Worm (Caenorhabditis elegans) whole organism, L3 larva: ENCODE data around the gene sqd-1.
"Not testable (repeated sequence)": the region's sequence is repeated elsewhere in the genome, so short reads cannot be mapped to it uniquely, and the experiment has no call there.

ENCODE experiments used
- R02D3.7 ChIP-seq: fragments of 150-350 bp; optimal IDR thresholded peaks from 2 replicates; lab custom pipeline; 2014; ENCODE audit warnings: missing biosample characterization, missing genetic modification characterization
- ZK546.5 ChIP-seq: sonication (generic microtip); optimal IDR thresholded peaks from 2 replicates; lab custom pipeline; 2017; ENCODE audit warnings: missing biosample characterization, missing genetic modification characterization
- aly-2 ChIP-seq: fragments of 150-350 bp; optimal IDR thresholded peaks from 2 replicates; lab custom pipeline; 2014; ENCODE audit warnings: missing biosample characterization, missing genetic modification characterization
- ceh-16 ChIP-seq: sonication (generic microtip); optimal IDR thresholded peaks from 2 replicates; lab custom pipeline; 2017; ENCODE audit warnings: missing biosample characterization, missing genetic modification characterization
- ceh-28 ChIP-seq: fragments of 150-350 bp; optimal IDR thresholded peaks from 2 replicates; lab custom pipeline; 2014; ENCODE audit warnings: missing biosample characterization, missing genetic modification reagents, missing genetic modification characterization
- ceh-82 ChIP-seq: fragments of 150-350 bp; optimal IDR thresholded peaks from 2 replicates; lab custom pipeline; 2014; ENCODE audit warnings: missing biosample characterization, missing genetic modification characterization
- ceh-9 ChIP-seq: sonication (generic microtip); optimal IDR thresholded peaks from 2 replicates; lab custom pipeline; 2018; ENCODE audit warnings: missing biosample characterization, missing genetic modification characterization
- daf-12 ChIP-seq: fragments of 150-350 bp; optimal IDR thresholded peaks from 2 replicates; lab custom pipeline; 2014; ENCODE audit warnings: missing biosample characterization, missing genetic modification reagents, missing genetic modification characterization
- egl-27 ChIP-seq: sonication (generic microtip); optimal IDR thresholded peaks from 4 replicates; lab custom pipeline; 2017; ENCODE audit warnings: missing biosample characterization, missing genetic modification reagents, missing genetic modification characterization
- egl-5 ChIP-seq: fragments of 150-350 bp; optimal IDR thresholded peaks from 2 replicates; lab custom pipeline; 2017; ENCODE audit warnings: missing biosample characterization, missing genetic modification reagents, missing genetic modification characterization, inconsistent platforms
- elt-1 ChIP-seq: fragments of 150-350 bp; optimal IDR thresholded peaks from 2 replicates; lab custom pipeline; 2014; ENCODE audit warnings: missing biosample characterization, missing genetic modification characterization
- elt-2 ChIP-seq: sonication (generic microtip); optimal IDR thresholded peaks from 2 replicates; lab custom pipeline; 2016; ENCODE audit warnings: missing genetic modification reagents, mild to moderate bottlenecking, missing genetic modification characterization, missing compliant biosample characterization
- fkh-10 ChIP-seq: sonication (generic microtip); optimal IDR thresholded peaks from 2 replicates; lab custom pipeline; 2017; ENCODE audit warnings: missing biosample characterization, missing genetic modification reagents, missing genetic modification characterization
- fkh-2 ChIP-seq: fragments of 150-350 bp; optimal IDR thresholded peaks from 2 replicates; lab custom pipeline; 2014; ENCODE audit warnings: missing biosample characterization, missing genetic modification reagents, missing genetic modification characterization
- fos-1 ChIP-seq: fragments of 150-350 bp; optimal IDR thresholded peaks from 2 replicates; lab custom pipeline; 2014; ENCODE audit warnings: missing biosample characterization, missing genetic modification characterization
- hmg-11 ChIP-seq: sonication (generic microtip); optimal IDR thresholded peaks from 2 replicates; lab custom pipeline; 2016; ENCODE audit warnings: missing genetic modification characterization, missing compliant biosample characterization
- lin-15B ChIP-seq: fragments of 150-350 bp; optimal IDR thresholded peaks from 2 replicates; lab custom pipeline; 2014; ENCODE audit warnings: missing biosample characterization, missing genetic modification characterization
- lin-39 ChIP-seq: fragments of 150-350 bp; optimal IDR thresholded peaks from 2 replicates; lab custom pipeline; 2018; ENCODE audit warnings: missing biosample characterization, missing genetic modification reagents, missing genetic modification characterization
- lsy-12 ChIP-seq: sonication (generic microtip); optimal IDR thresholded peaks from 2 replicates; lab custom pipeline; 2016; ENCODE audit warnings: mild to moderate bottlenecking, missing genetic modification characterization, missing compliant biosample characterization
- mdl-1 ChIP-seq: fragments of 150-350 bp; optimal IDR thresholded peaks from 2 replicates; lab custom pipeline; 2014; ENCODE audit warnings: missing biosample characterization, missing genetic modification characterization
- mml-1 ChIP-seq: fragments of 150-350 bp; sonication (generic microtip); optimal IDR thresholded peaks from 3 replicates; lab custom pipeline; 2014; ENCODE audit warnings: missing biosample characterization, missing genetic modification characterization
- nfya-1 ChIP-seq: sonication (generic microtip); optimal IDR thresholded peaks from 2 replicates; lab custom pipeline; 2017; ENCODE audit warnings: missing genetic modification characterization, mild to moderate bottlenecking, missing compliant biosample characterization, antibody characterized with exemption, moderate library complexity; ENCODE audit not compliant: insufficient read depth
- nhr-23 ChIP-seq: fragments of 150-350 bp; optimal IDR thresholded peaks from 2 replicates; lab custom pipeline; 2014; ENCODE audit warnings: missing biosample characterization, missing genetic modification reagents, missing genetic modification characterization
- nhr-237 ChIP-seq: fragments of 150-350 bp; optimal IDR thresholded peaks from 2 replicates; lab custom pipeline; 2014; ENCODE audit warnings: missing biosample characterization, missing genetic modification characterization
- nhr-25 ChIP-seq: sonication (generic microtip); optimal IDR thresholded peaks from 2 replicates; lab custom pipeline; 2017; ENCODE audit warnings: missing biosample characterization, missing genetic modification characterization
- nhr-76 ChIP-seq: fragments of 150-350 bp; sonication (generic microtip); optimal IDR thresholded peaks from 5 replicates; lab custom pipeline; 2014; ENCODE audit warnings: missing biosample characterization, missing genetic modification characterization
- nhr-77 ChIP-seq: fragments of 150-350 bp; optimal IDR thresholded peaks from 2 replicates; lab custom pipeline; 2014; ENCODE audit warnings: missing biosample characterization, missing genetic modification characterization
- pha-4 ChIP-seq: fragments of 150-350 bp; optimal IDR thresholded peaks from 2 replicates; lab custom pipeline; 2014; ENCODE audit warnings: missing biosample characterization, missing genetic modification reagents, missing genetic modification characterization
- skn-1 ChIP-seq: fragments of 150-350 bp; optimal IDR thresholded peaks from 2 replicates; lab custom pipeline; 2014; ENCODE audit warnings: missing biosample characterization, missing genetic modification characterization
- tbx-2 ChIP-seq: sonication (generic microtip); optimal IDR thresholded peaks from 2 replicates; lab custom pipeline; 2016; ENCODE audit warnings: mild to moderate bottlenecking, missing genetic modification characterization, missing compliant biosample characterization
- unc-39 ChIP-seq: sonication (generic microtip); optimal IDR thresholded peaks from 4 replicates; lab custom pipeline; 2017; ENCODE audit warnings: missing biosample characterization, missing genetic modification characterization
- unc-62 ChIP-seq: fragments of 150-350 bp; sonication (generic microtip); optimal IDR thresholded peaks from 4 replicates; lab custom pipeline; 2014; ENCODE audit warnings: missing biosample characterization, missing genetic modification reagents, missing genetic modification characterization
- zag-1 ChIP-seq: fragments of 150-350 bp; optimal IDR thresholded peaks from 2 replicates; lab custom pipeline; 2014; ENCODE audit warnings: missing biosample characterization, missing genetic modification characterization
- ztf-4 ChIP-seq: fragments of 150-350 bp; optimal IDR thresholded peaks from 2 replicates; lab custom pipeline; 2014; ENCODE audit warnings: missing biosample characterization, missing genetic modification characterization

Gene sqd-1

DNA sequence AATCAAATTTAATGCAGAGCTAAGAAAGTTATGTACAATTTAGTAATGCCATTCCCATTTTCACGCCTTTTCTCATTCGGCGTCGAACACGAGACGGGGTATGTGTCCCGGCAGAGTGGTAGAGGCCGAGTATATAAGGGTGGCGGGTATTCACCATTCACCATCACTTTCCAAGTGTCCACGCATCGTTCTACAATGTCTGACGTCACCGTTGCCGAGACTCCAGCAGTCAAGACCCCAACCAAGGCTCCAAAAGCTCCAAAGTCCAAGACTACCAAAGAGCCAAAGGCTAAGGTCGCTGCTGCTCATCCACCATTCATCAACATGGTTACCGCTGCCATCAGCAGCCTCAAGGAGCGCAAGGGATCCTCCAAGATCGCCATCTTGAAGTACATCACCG, 29.9 kb upstream of the sqd-1 start, which contains the start of gene hil-2:
TSS of gene hil-2 (plus strand) at position 160 of the 400 bp plus-strand sequence.
- TF ChIP-seq lin-39 (tag; lab: Kevin White, UChicago): peak; percentile 23
- TF ChIP-seq ztf-4 (tag; lab: Kevin White, UChicago): no peak
- no peak for TF ChIP-seq fkh-2 (tag; lab: Kevin White, UChicago)
- no peak for TF ChIP-seq nhr-237 (tag; lab: Kevin White, UChicago)

DNA sequence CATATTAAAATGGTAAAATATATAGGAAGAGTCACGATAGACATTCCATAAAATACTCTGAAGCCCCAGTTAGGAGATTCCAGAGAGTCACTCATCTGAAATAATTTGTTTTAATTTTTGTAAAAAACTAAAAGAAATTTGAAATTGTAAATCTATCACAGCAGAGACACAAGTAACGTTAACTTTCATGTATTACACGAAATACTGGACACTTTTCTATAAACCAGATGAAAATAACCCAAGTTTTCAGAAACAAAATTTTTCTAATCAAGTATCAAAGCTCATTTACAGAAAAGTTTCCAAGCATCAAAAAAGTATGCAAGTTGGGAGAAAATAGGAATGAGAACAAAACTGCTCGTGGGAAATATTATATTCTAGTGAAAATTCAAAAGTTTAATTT, 25.7 kb upstream of the sqd-1 start, which contains the start of gene srv-27:
TSS of gene srv-27 (minus strand) at position 101 of the 400 bp plus-strand sequence.
- TF ChIP-seq ceh-28 (tag; lab: Kevin White, UChicago): no peak
- TF ChIP-seq zag-1 (tag; lab: Kevin White, UChicago): no peak
- no peak for TF ChIP-seq nhr-76 (tag; lab: Kevin White, UChicago)
- TF ChIP-seq aly-2 (tag; lab: Kevin White, UChicago): no peak
- no peak for TF ChIP-seq pha-4 (tag; lab: Kevin White, UChicago)
- no peak for TF ChIP-seq egl-5 (tag; lab: Kevin White, UChicago)
- no peak for TF ChIP-seq ceh-9
- no peak for TF ChIP-seq nhr-25 (tag; lab: Kevin White, UChicago)
- TF ChIP-seq ceh-16: no peak
- no peak for TF ChIP-seq daf-12
- no peak for TF ChIP-seq hmg-11
- no peak for TF ChIP-seq R02D3.7
- no peak for TF ChIP-seq ceh-82 (tag; lab: Kevin White, UChicago)
- TF ChIP-seq unc-39 (tag; lab: Kevin White, UChicago): no peak

DNA sequence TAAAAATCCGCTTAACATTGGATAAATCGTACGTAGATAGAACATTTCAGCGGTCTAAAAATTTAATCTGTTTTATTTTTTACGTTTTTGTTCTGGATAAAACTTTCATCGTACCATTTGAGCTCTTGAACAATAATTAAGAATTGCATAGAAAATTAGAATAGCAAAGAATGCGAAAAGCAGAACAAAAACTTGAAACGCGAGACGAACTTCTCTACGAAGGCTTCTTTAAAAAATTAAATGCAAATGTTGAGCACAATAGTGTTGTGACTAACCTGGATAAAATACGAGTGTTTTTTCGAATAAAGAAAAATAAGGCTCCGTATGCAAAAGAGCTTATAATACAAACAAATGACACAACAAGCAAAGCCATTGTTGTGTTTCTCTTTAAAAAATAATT, 24.5 kb upstream of the sqd-1 start:
- TF ChIP-seq ceh-28 (tag; lab: Kevin White, UChicago) (no peak), unc-39 (tag; lab: Kevin White, UChicago) (no peak), R02D3.7 (no peak), lin-39 (tag; lab: Kevin White, UChicago) (no peak), lsy-12 (tag; lab: Kevin White, UChicago) (no peak), skn-1 (tag; lab: Kevin White, UChicago) (no peak), fos-1 (no peak)

DNA sequence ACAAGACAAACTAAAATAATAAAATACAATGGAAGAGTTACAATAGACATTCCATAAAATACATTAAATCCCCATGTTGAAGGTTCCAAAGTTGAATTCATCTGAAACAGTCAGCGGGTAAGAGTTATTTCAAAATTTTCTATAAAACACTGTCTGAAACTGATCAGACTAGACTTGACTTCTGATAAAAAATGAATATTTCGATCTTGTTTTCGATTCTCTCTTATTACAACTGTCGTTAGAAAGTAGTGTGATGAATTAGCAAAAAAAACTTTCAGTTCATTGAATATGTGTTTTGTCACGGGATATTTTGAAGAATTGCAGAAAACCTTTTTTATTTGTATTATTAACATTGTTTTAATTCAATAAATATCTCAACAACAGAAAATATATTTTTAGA, 22.2 kb upstream of the sqd-1 start, which contains the start of gene srv-26:
TSS of gene srv-26 (minus strand) at position 101 of the 400 bp plus-strand sequence.
- TF ChIP-seq lin-39 (tag; lab: Kevin White, UChicago): no peak
- no peak for TF ChIP-seq elt-2
- TF ChIP-seq mdl-1 (tag; lab: Kevin White, UChicago): no peak
- TF ChIP-seq unc-39 (tag; lab: Kevin White, UChicago): no peak
- TF ChIP-seq aly-2 (tag; lab: Kevin White, UChicago): no peak
- TF ChIP-seq elt-1: no peak
- no peak for TF ChIP-seq nhr-23
- no peak for TF ChIP-seq unc-62
- TF ChIP-seq mml-1: no peak
- no peak for TF ChIP-seq ceh-16

DNA sequence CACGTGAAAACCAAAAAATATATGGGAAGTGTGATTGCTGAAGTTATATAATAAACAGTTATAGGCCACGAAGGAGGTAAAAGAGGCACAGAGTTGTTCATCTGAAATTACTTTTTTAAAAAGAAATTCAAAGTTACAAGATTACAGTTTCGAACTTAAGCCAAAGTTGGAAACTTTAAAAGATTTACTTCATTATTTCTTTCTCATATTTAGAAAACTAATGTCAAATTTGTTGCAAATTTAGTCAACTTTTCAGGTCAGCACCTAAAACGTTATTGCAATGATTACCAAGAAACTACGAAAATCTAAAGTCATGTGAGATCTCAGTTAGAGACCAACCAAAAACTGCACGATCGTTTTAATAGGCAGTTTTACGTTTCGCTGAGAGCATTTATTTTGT, 20.3 kb upstream of the sqd-1 start, which contains the start of gene srv-25:
TSS of gene srv-25 (minus strand) at position 101 of the 400 bp plus-strand sequence.
- TF ChIP-seq unc-39 (tag; lab: Kevin White, UChicago) (no peak), nhr-77 (no peak), hmg-11 (no peak), lin-15B (no peak), ZK546.5 (no peak)

DNA sequence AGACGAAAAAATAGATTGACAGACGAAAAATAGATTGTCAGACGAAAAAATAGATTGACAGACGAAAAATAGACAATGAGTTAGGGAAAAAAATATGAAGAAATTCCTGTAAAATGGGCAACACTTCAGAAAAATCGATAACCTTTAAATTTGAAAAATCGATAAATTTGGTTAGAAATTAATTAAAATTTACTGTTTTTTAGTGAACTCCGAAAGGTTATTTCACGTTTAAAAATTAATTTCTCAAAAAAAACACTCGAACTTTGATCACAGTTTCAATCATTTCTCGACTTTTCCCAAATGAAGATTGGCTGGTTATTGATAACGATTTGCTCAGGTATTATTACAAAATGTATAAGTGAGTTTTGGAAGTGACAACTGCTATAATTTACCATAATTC, 16.5 kb upstream of the sqd-1 start, which contains the start of gene csp-2:
TSS of gene csp-2 (plus strand) at position 301 of the 400 bp plus-strand sequence.
- TF ChIP-seq hmg-11 (no peak), skn-1 (tag; lab: Kevin White, UChicago) (no peak), elt-1 (no peak), nhr-237 (tag; lab: Kevin White, UChicago) (no peak), egl-27 (no peak), fkh-10 (GFP tag; lab: Kevin White, UChicago) (no peak)

DNA sequence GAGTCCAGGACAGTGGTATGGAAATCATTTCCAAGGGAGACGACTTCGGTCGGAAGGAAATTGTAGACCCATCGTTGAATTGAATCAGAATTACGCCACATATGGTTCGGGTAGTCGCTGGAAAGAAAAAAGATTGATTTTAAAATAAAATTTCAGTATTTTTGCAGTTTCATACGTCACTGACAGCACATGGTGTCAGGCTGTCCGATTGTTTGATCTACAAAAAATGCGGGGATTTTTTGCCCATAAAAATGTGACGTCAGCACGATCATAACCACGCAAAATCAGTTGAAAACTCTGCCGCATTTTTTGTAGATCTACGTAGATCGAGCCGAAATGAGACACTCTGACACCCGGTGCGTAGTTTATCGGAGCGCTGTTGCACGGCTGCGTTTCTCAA, 6.6 kb upstream of the sqd-1 start, which contains the start of gene Y73B6BL.12:
TSS of gene Y73B6BL.12 (minus strand) at position 101 of the 400 bp plus-strand sequence.
- TF ChIP-seq nfya-1 (tag; lab: Kevin White, UChicago); tbx-2 (tag; lab: Kevin White, UChicago); nhr-23: not testable (repeated sequence)
